Worm (Caenorhabditis elegans) whole organism, L3 larva: ENCODE data around the gene F41E6.5.

Experiments
- ceh-28 ChIP-seq: fragments of 150-350 bp; optimal IDR thresholded peaks from 2 replicates; lab custom pipeline; 2014; ENCODE audit warnings: missing biosample characterization, missing genetic modification reagents, missing genetic modification characterization
- egl-27 ChIP-seq: sonication (generic microtip); optimal IDR thresholded peaks from 4 replicates; lab custom pipeline; 2017; ENCODE audit warnings: missing biosample characterization, missing genetic modification reagents, missing genetic modification characterization
- elt-1 ChIP-seq: fragments of 150-350 bp; optimal IDR thresholded peaks from 2 replicates; lab custom pipeline; 2014; ENCODE audit warnings: missing biosample characterization, missing genetic modification characterization
- lin-39 ChIP-seq: fragments of 150-350 bp; optimal IDR thresholded peaks from 2 replicates; lab custom pipeline; 2018; ENCODE audit warnings: missing biosample characterization, missing genetic modification reagents, missing genetic modification characterization
- nfya-1 ChIP-seq: sonication (generic microtip); optimal IDR thresholded peaks from 2 replicates; lab custom pipeline; 2017; ENCODE audit warnings: missing genetic modification characterization, mild to moderate bottlenecking, missing compliant biosample characterization, antibody characterized with exemption, moderate library complexity; ENCODE audit not compliant: insufficient read depth
- nhr-11 ChIP-seq: fragments of 150-350 bp; optimal IDR thresholded peaks from 2 replicates; lab custom pipeline; 2014; ENCODE audit warnings: missing biosample characterization, missing genetic modification characterization
- nhr-76 ChIP-seq: fragments of 150-350 bp; sonication (generic microtip); optimal IDR thresholded peaks from 5 replicates; lab custom pipeline; 2014; ENCODE audit warnings: missing biosample characterization, missing genetic modification characterization
- pqm-1 ChIP-seq: fragments of 150-350 bp; optimal IDR thresholded peaks from 2 replicates; lab custom pipeline; 2017; ENCODE audit warnings: missing biosample characterization, missing genetic modification characterization, inconsistent platforms
- skn-1 ChIP-seq: fragments of 150-350 bp; optimal IDR thresholded peaks from 2 replicates; lab custom pipeline; 2014; ENCODE audit warnings: missing biosample characterization, missing genetic modification characterization
- snpc-4 ChIP-seq: fragments of 150-350 bp; optimal IDR thresholded peaks from 2 replicates; lab custom pipeline; 2014; ENCODE audit warnings: missing biosample characterization, missing genetic modification characterization

DNA sequence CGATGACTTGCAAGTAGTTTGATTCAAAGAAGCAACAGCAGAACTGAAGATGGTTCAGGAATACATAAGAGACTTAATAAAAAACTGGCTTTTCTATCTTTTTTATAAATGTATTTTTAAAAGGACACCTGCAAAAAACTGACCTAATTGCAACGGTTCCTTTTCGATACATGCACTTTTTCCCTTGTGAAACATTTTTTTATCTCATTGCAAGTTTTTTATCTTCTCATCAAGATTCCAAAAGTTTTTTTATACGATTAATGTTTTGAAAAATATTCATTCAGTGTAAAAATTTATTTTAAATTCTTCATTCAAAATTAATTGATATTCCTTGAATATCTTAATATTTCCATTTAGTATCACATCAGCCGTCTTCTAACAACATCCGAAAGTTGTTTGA is 32.3 kb downstream of the F41E6.5 start, which contains the start of gene oac-29:
- no peak for TF ChIP-seq elt-1 (tag; lab: Kevin White, UChicago)
- no peak for TF ChIP-seq nhr-11 (tag; lab: Kevin White, UChicago)
- TF ChIP-seq nhr-76 (tag; lab: Kevin White, UChicago), result no peak
- TF ChIP-seq egl-27 (tag; lab: Kevin White, UChicago), result no peak
- no peak for TF ChIP-seq nfya-1 (tag; lab: Kevin White, UChicago)
- TF ChIP-seq lin-39 (tag; lab: Kevin White, UChicago), result no peak
- TF ChIP-seq skn-1 (tag; lab: Kevin White, UChicago), result no peak
- no peak for TF ChIP-seq snpc-4 (tag; lab: Kevin White, UChicago)
- no peak for TF ChIP-seq ceh-28 (tag; lab: Kevin White, UChicago)
- TF ChIP-seq pqm-1 (tag; lab: Kevin White, UChicago), result no peak
